Fruit fly (Drosophila melanogaster) whole organism, embryonic: ENCODE measurements around the gene Vps37B.

Experiments
- Ada2b ChIP-seq: fragments of 200-800 bp; sonication (Bioruptor generic); IDR thresholded peaks from 2 replicates; pipeline ENCODE4 v1.3.6; 2022; ENCODE audit warnings: missing biosample characterization, missing genetic modification characterization
- CG12155 ChIP-seq: fragments of 200-800 bp; sonication (Bioruptor generic); optimal IDR thresholded peaks from 3 replicates; lab custom pipeline; 2016; ENCODE audit warnings: missing biosample characterization, missing genetic modification characterization
- CG13424 ChIP-seq: fragments of 200-800 bp; sonication (Bioruptor generic); optimal IDR thresholded peaks from 2 replicates; lab custom pipeline; 2019; ENCODE audit warnings: missing biosample characterization, mild to moderate bottlenecking, missing genetic modification characterization, moderate library complexity
- CG14710 ChIP-seq: fragments of 200-800 bp; sonication (Bioruptor generic); optimal IDR thresholded peaks from 3 replicates; lab custom pipeline; 2019; ENCODE audit warnings: missing biosample characterization, mild to moderate bottlenecking, missing genetic modification characterization, moderate library complexity
- CG15073 ChIP-seq: fragments of 200-800 bp; sonication (Bioruptor generic); optimal IDR thresholded peaks from 2 replicates; lab custom pipeline; 2016; ENCODE audit warnings: missing biosample characterization, missing genetic modification characterization
- CG15269 ChIP-seq: fragments of 200-800 bp; sonication (Bioruptor generic); optimal IDR thresholded peaks from 2 replicates; lab custom pipeline; 2018; ENCODE audit warnings: missing biosample characterization, mild to moderate bottlenecking, missing genetic modification characterization, moderate library complexity
- CG1832 ChIP-seq: fragments of 200-800 bp; sonication (Bioruptor generic); optimal IDR thresholded peaks from 2 replicates; lab custom pipeline; 2017; ENCODE audit warnings: missing biosample characterization, mild to moderate bottlenecking, missing genetic modification characterization, inconsistent platforms
- CG2120 ChIP-seq: fragments of 200-800 bp; sonication (Bioruptor generic); optimal IDR thresholded peaks from 3 replicates; lab custom pipeline; 2016; ENCODE audit warnings: missing biosample characterization, missing genetic modification characterization
- CG30431 ChIP-seq: fragments of 200-800 bp; sonication (Bioruptor generic); optimal IDR thresholded peaks from 2 replicates; lab custom pipeline; 2017; ENCODE audit warnings: missing biosample characterization, missing genetic modification characterization
- CG3163 ChIP-seq: fragments of 200-800 bp; sonication (Bioruptor generic); optimal IDR thresholded peaks from 3 replicates; lab custom pipeline; 2016; ENCODE audit warnings: missing biosample characterization, missing genetic modification characterization
- CG33557 ChIP-seq: fragments of 200-800 bp; sonication (Bioruptor generic); optimal IDR thresholded peaks from 2 replicates; lab custom pipeline; 2019; ENCODE audit warnings: missing biosample characterization, mild to moderate bottlenecking, missing genetic modification characterization, moderate library complexity
- CG34376 ChIP-seq: fragments of 200-800 bp; sonication (Bioruptor generic); optimal IDR thresholded peaks from 2 replicates; lab custom pipeline; 2018; ENCODE audit warnings: missing biosample characterization, mild to moderate bottlenecking, missing genetic modification characterization
- CG43689 ChIP-seq: fragments of 200-800 bp; sonication (Bioruptor generic); IDR thresholded peaks from 2 replicates; pipeline ENCODE4 v1.3.6; 2022; ENCODE audit warnings: missing biosample characterization, missing genetic modification characterization
- CG5180 ChIP-seq: fragments of 200-800 bp; sonication (Bioruptor generic); optimal IDR thresholded peaks from 3 replicates; lab custom pipeline; 2017; ENCODE audit warnings: missing biosample characterization, missing genetic modification characterization, mild to moderate bottlenecking, moderate library complexity, missing genetic modification reagents
- CG6272 ChIP-seq: fragments of 200-800 bp; sonication (Bioruptor generic); IDR thresholded peaks from 2 replicates; pipeline ENCODE4 v1.3.6; 2022; ENCODE audit warnings: missing biosample characterization, missing genetic modification characterization
- CG6654 ChIP-seq: fragments of 200-800 bp; sonication (Bioruptor generic); optimal IDR thresholded peaks from 2 replicates; lab custom pipeline; 2017; ENCODE audit warnings: missing biosample characterization, mild to moderate bottlenecking, missing genetic modification characterization
- CG7556 ChIP-seq: fragments of 200-800 bp; sonication (Bioruptor generic); optimal IDR thresholded peaks from 2 replicates; lab custom pipeline; 2017; ENCODE audit warnings: missing biosample characterization, mild to moderate bottlenecking, missing genetic modification characterization
- CG9817 ChIP-seq: fragments of 200-800 bp; sonication (Bioruptor generic); optimal IDR thresholded peaks from 2 replicates; lab custom pipeline; 2018; ENCODE audit warnings: missing biosample characterization, mild to moderate bottlenecking, missing genetic modification characterization, moderate library complexity
- CkIIα-i1 ChIP-seq: fragments of 200-800 bp; sonication (Bioruptor generic); IDR thresholded peaks from 2 replicates; pipeline ENCODE4 v1.3.6; 2022; ENCODE audit warnings: missing biosample characterization, missing genetic modification characterization
- Drgx ChIP-seq: fragments of 200-800 bp; sonication (Bioruptor generic); IDR thresholded peaks from 2 replicates; pipeline ENCODE4 v1.3.6; 2022; ENCODE audit warnings: missing biosample characterization, missing genetic modification characterization
- Ets65A ChIP-seq: fragments of 200-800 bp; sonication (Bioruptor generic); peaks from one replicate; lab custom pipeline; 2016; ENCODE audit warnings: missing biosample characterization, missing genetic modification characterization
- Ets97D ChIP-seq: fragments of 200-800 bp; sonication (Bioruptor generic); optimal IDR thresholded peaks from 3 replicates; lab custom pipeline; 2016; ENCODE audit warnings: missing biosample characterization, missing genetic modification characterization
- Gug ChIP-seq: fragments of 200-800 bp; sonication (Bioruptor generic); IDR thresholded peaks from 4 replicates; pipeline ENCODE4 v1.3.6; 2022; ENCODE audit warnings: missing biosample characterization, missing genetic modification characterization
- Hey ChIP-seq: fragments of 200-800 bp; sonication (Bioruptor generic); optimal IDR thresholded peaks from 3 replicates; lab custom pipeline; 2018; ENCODE audit warnings: missing biosample characterization, mild to moderate bottlenecking, missing genetic modification characterization
- MBD-R2 ChIP-seq: fragments of 200-800 bp; sonication (Bioruptor generic); IDR thresholded peaks from 2 replicates; pipeline ENCODE4 v1.3.6; 2022; ENCODE audit warnings: missing biosample characterization, missing genetic modification characterization
- Poxn ChIP-seq: fragments of 200-800 bp; sonication (Bioruptor generic); IDR thresholded peaks from 2 replicates; pipeline ENCODE4 v1.3.6; 2022; ENCODE audit warnings: missing biosample characterization, missing genetic modification characterization
- Ravus ChIP-seq: fragments of 200-800 bp; sonication (Bioruptor generic); IDR thresholded peaks from 2 replicates; pipeline ENCODE4 v1.3.6; 2022; ENCODE audit warnings: missing biosample characterization, missing genetic modification characterization
- Rfx ChIP-seq: fragments of 200-800 bp; sonication (Bioruptor generic); IDR thresholded peaks from 2 replicates; pipeline ENCODE4 v1.3.6; 2022; ENCODE audit warnings: missing biosample characterization, missing genetic modification characterization
- Rx ChIP-seq: fragments of 200-800 bp; sonication (Bioruptor generic); IDR thresholded peaks from 2 replicates; pipeline ENCODE4 v1.3.6; 2022; ENCODE audit warnings: missing biosample characterization, missing genetic modification characterization
- Side ChIP-seq: fragments of 200-800 bp; sonication (Bioruptor generic); optimal IDR thresholded peaks from 2 replicates; lab custom pipeline; 2016; ENCODE audit warnings: missing biosample characterization, missing genetic modification characterization
- Six4 ChIP-seq: fragments of 200-800 bp; sonication (Bioruptor generic); optimal IDR thresholded peaks from 2 replicates; lab custom pipeline; 2016; ENCODE audit warnings: missing biosample characterization, missing genetic modification characterization
- Xbp1 ChIP-seq: fragments of 200-800 bp; sonication (Bioruptor generic); optimal IDR thresholded peaks from 3 replicates; lab custom pipeline; 2016; ENCODE audit warnings: missing biosample characterization, mild to moderate bottlenecking, missing genetic modification characterization
- al ChIP-seq: fragments of 200-800 bp; sonication (Bioruptor generic); IDR thresholded peaks from 2 replicates; pipeline ENCODE4 v1.3.6; 2022; ENCODE audit warnings: missing biosample characterization, missing genetic modification characterization
- cad ChIP-seq: fragments of >200 bp; optimal IDR thresholded peaks from 2 replicates; lab custom pipeline; 2017; ENCODE audit warnings: missing biosample characterization, missing genetic modification characterization
- cato ChIP-seq: fragments of 200-800 bp; sonication (Bioruptor generic); optimal IDR thresholded peaks from 2 replicates; lab custom pipeline; 2016; ENCODE audit warnings: missing biosample characterization, missing genetic modification characterization, borderline replicate concordance
- chm ChIP-seq: fragments of 200-800 bp; sonication (Bioruptor generic); IDR thresholded peaks from 2 replicates; pipeline ENCODE4 v1.3.6; 2022; ENCODE audit warnings: missing biosample characterization, missing genetic modification characterization
- crc ChIP-seq: fragments of 200-800 bp; sonication (Bioruptor generic); optimal IDR thresholded peaks from 2 replicates; lab custom pipeline; 2016; ENCODE audit warnings: missing biosample characterization, missing genetic modification characterization
- fd64A ChIP-seq: fragments of 200-800 bp; sonication (Bioruptor generic); optimal IDR thresholded peaks from 3 replicates; lab custom pipeline; 2018; ENCODE audit warnings: missing biosample characterization, mild to moderate bottlenecking, missing genetic modification characterization
- gcm ChIP-seq: fragments of 200-800 bp; sonication (Bioruptor generic); optimal IDR thresholded peaks from 2 replicates; lab custom pipeline; 2019; ENCODE audit warnings: missing biosample characterization, mild to moderate bottlenecking, missing genetic modification characterization, moderate library complexity
- gsb ChIP-seq: fragments of 200-800 bp; sonication (Bioruptor generic); IDR thresholded peaks from 2 replicates; pipeline ENCODE4 v1.3.6; 2022; ENCODE audit warnings: missing biosample characterization, missing genetic modification characterization
- kni ChIP-seq: fragments of 200-800 bp; sonication (Bioruptor generic); optimal IDR thresholded peaks from 3 replicates; lab custom pipeline; 2017; ENCODE audit warnings: mild to moderate bottlenecking, missing biosample characterization, missing genetic modification reagents, missing genetic modification characterization
- nau ChIP-seq: fragments of 200-800 bp; sonication (Bioruptor generic); optimal IDR thresholded peaks from 3 replicates; lab custom pipeline; 2017; ENCODE audit warnings: missing biosample characterization, mild to moderate bottlenecking, missing genetic modification characterization, missing genetic modification reagents
- org-1 ChIP-seq: fragments of 200-800 bp; sonication (Bioruptor generic); optimal IDR thresholded peaks from 2 replicates; lab custom pipeline; 2017; ENCODE audit warnings: missing biosample characterization, missing genetic modification characterization
- pfk ChIP-seq: fragments of 200-800 bp; sonication (Bioruptor generic); optimal IDR thresholded peaks from 2 replicates; lab custom pipeline; 2018; ENCODE audit warnings: missing biosample characterization, mild to moderate bottlenecking, missing genetic modification characterization, moderate library complexity
- psq ChIP-seq: fragments of 200-800 bp; sonication (Bioruptor generic); optimal IDR thresholded peaks from 2 replicates; lab custom pipeline; 2017; ENCODE audit warnings: missing biosample characterization, missing genetic modification characterization
- row ChIP-seq: fragments of 200-800 bp; sonication (Bioruptor generic); IDR thresholded peaks from 3 replicates; pipeline ENCODE4 v1.3.6; 2022; ENCODE audit warnings: missing biosample characterization, missing genetic modification characterization
- shn ChIP-seq: fragments of 200-800 bp; sonication (Bioruptor generic); optimal IDR thresholded peaks from 3 replicates; lab custom pipeline; 2016; ENCODE audit warnings: missing biosample characterization, missing genetic modification characterization
- sim ChIP-seq: fragments of 200-800 bp; sonication (Bioruptor generic); IDR thresholded peaks from 2 replicates; pipeline ENCODE4 v1.3.6; 2022; ENCODE audit warnings: missing biosample characterization, missing genetic modification characterization
- sob ChIP-seq: fragments of 200-800 bp; sonication (Bioruptor generic); IDR thresholded peaks from 2 replicates; pipeline ENCODE4 v1.3.6; 2022; ENCODE audit warnings: missing biosample characterization, missing genetic modification characterization
- usp ChIP-seq: fragments of >200 bp; optimal IDR thresholded peaks from 2 replicates; lab custom pipeline; 2017; ENCODE audit warnings: missing biosample characterization, missing genetic modification characterization
- wor ChIP-seq: fragments of 200-800 bp; sonication (Bioruptor generic); IDR thresholded peaks from 2 replicates; pipeline ENCODE4 v1.3.6; 2022; ENCODE audit warnings: missing biosample characterization, missing genetic modification characterization
- zfh2 ChIP-seq: fragments of 200-800 bp; sonication (Bioruptor generic); optimal IDR thresholded peaks from 2 replicates; lab custom pipeline; 2016; ENCODE audit warnings: missing biosample characterization, missing genetic modification characterization

Gene Vps37B

dm6 chr3R:5198302-5198701 lies 27.7 kb upstream of the Vps37B start (continued):
- TF ChIP-seq Rx (GFP tag; lab: Robert Waterston, UW) (peak; percentile 18; the same call in 1 of the 2 replicates), chm (GFP tag; lab: Robert Waterston, UW) (no peak), CkIIα-i1 (no peak), sob (GFP tag; lab: Robert Waterston, UW) (no peak; the same call in 1 of the 2 replicates), CG5180 (GFP tag; lab: Kevin White, UChicago) (peak; percentile 20), CG15269 (tag; lab: Kevin White, UChicago) (peak; percentile 67), CG33557 (GFP tag; lab: Kevin White, UChicago) (no peak), usp (no peak), org-1 (GFP tag; lab: Kevin White, UChicago) (peak; percentile 70), psq (no peak), Ets97D (GFP tag; lab: Kevin White, UChicago) (no peak), CG2120 (peak; percentile 88), CG1832 (no peak), CG3163 (peak; percentile 39), gsb (GFP tag; lab: Robert Waterston, UW) (0 out of 2 replicates have a peak, but pooled peaks have one; percentile 9), Xbp1 (peak; percentile 51), CG7556 (peak; percentile 80), al (GFP tag; lab: Robert Waterston, UW) (peak; percentile 31; the same call in 1 of the 2 replicates), CG34376 (GFP tag; lab: Kevin White, UChicago) (no peak), crc (GFP tag; lab: Kevin White, UChicago) (peak; percentile 26), CG15073 (GFP tag; lab: Kevin White, UChicago) (no peak), gcm (no peak), CG12155 (peak; percentile 39), Side (peak; percentile 66), Ravus (no peak), Ets65A (GFP tag; lab: Kevin White, UChicago) (peak; percentile 71), shn (GFP tag; lab: Kevin White, UChicago) (peak; percentile 61), MBD-R2 (GFP tag; lab: Robert Waterston, UW) (peak; percentile 17; the same call in 1 of the 2 replicates), sim (GFP tag; lab: Robert Waterston, UW) (no peak), CG43689 (no peak), wor (GFP tag; lab: Robert Waterston, UW) (no peak), CG9817 (peak; percentile 55), Ada2b (peak; percentile 62; the same call in 1 of the 2 replicates), CG6272 (no peak; the same call in 1 of the 2 replicates), CG14710 (tag; lab: Kevin White, UChicago) (no peak), CG30431 (peak; percentile 8), Gug (GFP tag; lab: Robert Waterston, UW) (peak; percentile 41; the same call in 1 of the 4 replicates), fd64A (GFP tag; lab: Kevin White, UChicago) (no peak), Rfx (GFP tag; lab: Robert Waterston, UW) (peak; percentile 76; the same call in 1 of the 2 replicates), zfh2 (peak; percentile 65), Drgx (GFP tag; lab: Robert Waterston, UW) (peak; percentile 48; the same call in 1 of the 2 replicates), nau (GFP tag; lab: Kevin White, UChicago) (peak; percentile 15), CG6654 (no peak), Hey (tag; lab: Kevin White, UChicago) (peak; percentile 26), cato (GFP tag; lab: Kevin White, UChicago) (no peak), cad (GFP tag; lab: Kevin White, UChicago) (no peak), row (GFP tag; lab: Robert Waterston, UW) (peak; percentile 77), kni (GFP tag; lab: Kevin White, UChicago) (no peak), Six4 (GFP tag; lab: Kevin White, UChicago) (no peak), Poxn (GFP tag; lab: Robert Waterston, UW) (no peak), pfk (no peak), CG13424 (tag; lab: Kevin White, UChicago) (peak; percentile 42)
